Fruit fly (Drosophila melanogaster) ovary, adult (tissue): ENCODE data around the gene LanB1.
A peak's percentile ranks its signal among the peaks of the same experiment; 100 is the strongest.

ENCODE experiments used
- CG17801 ChIP-seq: fragments of 200-800 bp; optimal IDR thresholded peaks from 2 replicates; lab custom pipeline; 2019; ENCODE audit warnings: missing biosample characterization, mild to moderate bottlenecking, missing genetic modification characterization, moderate library complexity; ENCODE audit not compliant: partially characterized antibody

Gene LanB1

DNA sequence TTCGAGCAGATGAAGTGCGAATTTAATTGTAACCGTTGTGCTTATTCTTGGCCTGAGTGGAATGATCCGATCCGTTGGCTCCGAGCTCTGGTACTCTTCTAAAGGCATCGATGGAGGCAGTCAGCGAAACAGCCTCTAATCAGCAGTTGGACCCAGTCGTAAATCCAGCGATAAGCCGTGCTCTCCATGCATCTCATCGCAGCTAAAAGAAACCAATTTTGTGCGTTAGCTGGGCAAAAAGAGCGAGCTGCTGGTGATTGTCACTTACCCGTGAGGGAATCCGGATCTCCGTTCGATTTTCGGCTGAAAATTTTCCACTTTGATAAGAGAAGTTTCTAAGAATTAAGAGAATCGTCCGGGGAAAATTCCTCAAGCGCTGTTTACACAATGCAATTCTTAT is 15.4 kb upstream of the LanB1 start, which contains the start of gene LKRSDH:
TSS of gene LKRSDH (minus strand) at position 101 of the 400 bp plus-strand sequence.
- no peak for TF ChIP-seq CG17801

DNA sequence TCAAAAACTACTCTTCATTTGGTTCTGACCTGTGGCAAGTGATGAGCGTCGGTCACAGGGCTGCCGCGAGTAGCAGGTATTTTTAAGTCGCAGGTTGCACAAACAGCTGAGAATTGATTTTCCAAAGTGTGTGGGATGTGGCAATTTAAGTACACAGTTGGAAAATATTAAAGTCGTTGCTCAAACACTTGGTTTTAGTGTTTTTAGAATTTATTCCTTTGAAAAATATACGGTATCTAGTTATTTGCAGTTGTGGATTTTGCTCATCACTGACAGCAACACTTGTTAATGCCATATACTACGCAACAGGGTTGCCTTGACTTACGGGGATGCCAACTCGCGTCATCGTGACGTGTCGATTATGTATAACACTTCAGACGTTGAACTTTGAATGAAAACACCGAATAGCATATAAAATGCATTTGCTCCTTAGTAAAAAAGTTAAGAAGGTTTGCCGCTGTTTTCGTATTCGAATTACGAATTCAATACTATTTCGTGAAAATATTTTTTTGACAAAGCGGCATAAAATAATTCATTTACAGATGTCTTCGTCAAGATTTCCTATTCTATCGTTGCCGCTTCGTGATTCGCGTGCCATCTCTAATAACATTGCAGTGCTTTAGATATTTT is 11.3 kb upstream of the LanB1 start, which contains the start of the genes Herp and r2d2:
TSS of gene Herp (minus strand) at position 255 of the 630 bp plus-strand sequence.
TSS of gene r2d2 (plus strand) at position 344 of the 630 bp plus-strand sequence.
- peak; percentile 89 for TF ChIP-seq CG17801

DNA sequence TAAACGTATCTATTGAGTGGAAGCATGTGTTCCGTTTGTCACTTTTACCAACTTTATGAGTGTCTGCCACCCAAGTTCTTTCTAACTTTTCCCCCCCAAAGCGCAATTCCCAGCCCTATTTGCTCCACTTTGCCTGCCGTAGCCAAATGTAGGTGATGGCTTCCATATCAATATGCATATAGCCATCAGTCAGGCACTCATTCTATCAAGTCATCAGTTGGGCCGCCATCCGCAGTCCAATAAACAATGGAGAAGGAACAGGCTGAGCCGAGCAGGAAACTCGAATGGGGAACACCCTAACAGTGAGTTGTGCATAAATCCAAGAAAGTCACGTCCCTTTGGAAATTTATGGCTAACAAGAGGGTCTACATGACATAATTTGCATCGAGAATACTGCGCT is 3.7 kb upstream of the LanB1 start:
- no peak for TF ChIP-seq CG17801

dm6 chr2L:7808886-7809698 is 2.1 kb upstream of the LanB1 start:
- TF ChIP-seq CG17801 = no peak

DNA sequence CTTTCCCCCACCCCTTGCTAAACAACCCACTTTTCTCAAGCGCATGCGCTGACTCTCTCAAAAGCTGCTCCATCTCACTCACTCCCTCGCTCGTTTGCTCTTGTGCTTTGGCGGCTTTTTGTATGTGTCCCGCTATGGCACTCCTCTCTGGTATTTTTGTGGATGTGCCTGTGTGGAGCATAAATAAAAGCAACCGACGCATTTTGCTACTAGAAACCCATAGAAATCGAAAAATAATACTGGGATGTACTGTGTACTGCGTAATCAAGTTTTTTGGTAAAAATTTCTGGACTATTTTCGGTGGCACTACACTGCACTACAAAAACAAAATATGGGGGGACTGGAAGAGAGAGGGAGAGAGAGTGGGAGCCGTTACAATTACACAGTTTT is 1.5 kb upstream of the LanB1 start:
- no peak for TF ChIP-seq CG17801

- TF ChIP-seq CG17801 = peak; percentile 59
Observed at dm6 chr2L:7810519-7810918, 719 bp upstream of the LanB1 start, which contains the start of gene Cdc14. Gene Cdc14, minus strand, starts transcription at chr2L:7810703.

DNA sequence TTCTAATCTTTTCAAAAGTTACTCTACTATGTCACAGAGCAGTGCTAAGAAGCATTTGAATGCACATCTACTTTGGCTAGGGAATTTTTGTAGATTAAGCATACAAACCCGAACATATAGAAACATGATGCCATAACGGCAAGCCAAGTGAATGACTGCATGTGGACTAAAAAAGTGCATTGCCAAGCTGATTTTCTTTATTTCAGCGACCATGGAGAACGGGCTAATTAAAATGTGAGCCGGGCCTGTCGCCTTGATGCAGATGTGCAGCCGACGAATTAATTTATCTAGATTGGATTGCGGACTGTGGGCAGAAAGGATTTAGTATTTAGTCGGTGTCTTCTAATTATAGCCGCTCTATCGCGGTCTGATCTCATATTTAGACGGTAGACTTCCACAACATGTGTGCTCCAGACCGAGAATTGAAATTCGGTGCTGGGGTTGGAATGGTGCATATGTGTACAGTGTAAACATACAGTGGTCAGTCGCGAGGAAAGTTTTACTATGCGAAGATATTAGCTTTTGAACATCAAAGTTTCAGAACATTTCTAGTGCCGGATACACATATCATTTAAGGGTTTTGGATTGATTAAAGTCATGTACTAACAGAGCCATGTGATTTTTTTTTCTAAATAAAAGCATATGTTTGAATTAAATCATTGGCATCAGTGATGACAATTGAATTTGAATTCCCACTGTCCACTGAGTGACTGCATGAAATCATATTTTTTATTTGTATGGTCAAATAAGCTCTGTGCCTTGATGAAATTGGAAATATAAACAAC is 1.5 kb downstream of the LanB1 start:
- TF ChIP-seq CG17801 = no peak

dm6 chr2L:7813357-7813756 is 2.1 kb downstream of the LanB1 start:
- TF ChIP-seq CG17801 = no peak

DNA sequence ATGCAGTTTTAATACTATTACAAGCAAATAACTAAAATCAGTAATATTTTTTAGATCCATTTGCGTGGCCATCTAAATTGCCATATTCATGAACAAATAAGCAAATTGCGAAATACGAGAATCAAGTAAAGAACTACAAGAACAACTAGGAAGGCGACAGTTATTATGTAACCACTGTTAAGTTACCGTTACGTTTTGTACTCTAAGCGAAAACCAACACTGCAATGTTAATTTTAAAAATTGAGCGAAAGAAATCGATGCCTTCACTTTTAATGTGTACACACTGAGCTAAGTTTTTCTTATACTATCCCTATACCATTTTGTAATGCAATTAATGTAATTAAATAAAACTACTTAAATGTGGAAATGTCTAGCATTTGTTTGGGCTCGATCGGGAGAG is 9.2 kb downstream of the LanB1 start:
- no peak for TF ChIP-seq CG17801

- no peak for TF ChIP-seq CG17801
Observed at dm6 chr2L:7820851-7821250, 9.6 kb downstream of the LanB1 start, which contains the start of gene CG7115. Gene CG7115, plus strand, starts transcription at chr2L:7821151.

DNA sequence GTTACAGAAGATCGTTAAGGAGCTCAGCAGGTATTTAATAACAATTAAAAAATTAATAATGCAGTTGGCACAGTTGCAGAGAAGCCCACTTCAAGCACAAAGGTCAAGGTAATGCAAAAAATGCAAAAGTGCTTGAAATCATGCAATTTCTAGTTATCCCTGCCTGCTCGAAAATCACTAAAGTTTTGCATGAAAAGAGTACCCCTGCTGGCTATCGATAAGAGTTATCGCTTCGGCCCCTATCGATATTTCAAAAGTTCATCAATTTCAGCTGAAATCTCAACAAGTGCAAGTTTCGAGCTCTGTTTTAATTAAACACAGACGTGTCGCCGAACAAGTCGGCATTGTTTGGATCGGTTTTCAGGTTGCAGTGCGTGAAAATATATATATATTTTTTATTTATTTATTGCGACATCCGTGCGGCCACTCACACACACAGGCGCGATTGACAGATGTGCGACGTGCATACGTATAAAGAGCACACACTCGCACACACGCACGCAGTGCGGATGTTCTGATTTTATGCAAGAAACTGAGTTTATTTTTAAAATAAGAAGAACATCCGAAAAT is 10.1 kb downstream of the LanB1 start:
- peak; percentile 21 for TF ChIP-seq CG17801

DNA sequence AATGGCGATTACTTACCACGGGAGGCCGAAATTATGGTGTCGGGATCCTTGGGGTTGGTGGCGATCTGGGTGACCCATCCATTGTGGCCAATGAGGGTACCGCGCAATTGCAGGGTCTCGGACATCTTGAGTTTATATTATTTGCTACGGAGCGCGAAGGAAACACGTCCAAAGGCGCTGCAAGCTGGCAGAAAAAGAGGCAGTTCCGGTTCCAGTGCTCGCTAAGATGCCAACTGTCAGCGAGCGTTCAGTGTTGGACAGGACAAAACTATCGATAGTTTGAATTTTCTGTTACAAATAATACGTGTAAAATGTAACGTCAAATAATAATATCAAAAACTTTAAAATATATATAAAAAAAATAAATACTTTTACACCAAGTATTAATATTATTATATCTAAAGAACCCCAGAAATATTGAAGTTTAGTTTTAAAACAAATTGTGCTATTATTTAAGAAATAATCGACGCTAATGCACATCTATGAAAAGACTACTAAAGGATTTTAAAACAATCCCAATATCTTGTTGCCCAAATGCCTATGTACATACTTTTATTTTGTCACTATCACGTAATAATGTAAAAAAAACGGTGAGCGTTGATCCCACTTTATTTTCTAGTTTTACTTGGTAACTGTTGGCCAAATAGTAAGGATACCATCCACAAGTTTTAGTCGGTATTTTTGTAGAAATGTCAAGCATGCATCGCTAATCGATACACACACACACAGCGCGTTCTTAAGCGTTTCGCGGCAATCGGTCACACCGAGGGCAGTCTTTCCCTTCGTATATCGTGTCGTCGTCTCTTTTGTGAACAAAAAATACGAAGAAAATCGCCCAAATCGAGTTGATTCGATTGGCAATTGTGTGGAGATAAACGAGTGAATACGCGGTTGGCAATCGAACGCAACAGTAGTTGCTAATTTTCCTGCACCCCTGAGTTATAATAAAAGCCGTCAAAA is 16.1 kb downstream of the LanB1 start, which contains the start of the genes Rack1 and mts:
TSS of gene Rack1 (minus strand) at position 271 of the 960 bp plus-strand sequence.
TSS of gene mts (plus strand) at position 606 of the 960 bp plus-strand sequence.
- peak; percentile 81 for TF ChIP-seq CG17801

DNA sequence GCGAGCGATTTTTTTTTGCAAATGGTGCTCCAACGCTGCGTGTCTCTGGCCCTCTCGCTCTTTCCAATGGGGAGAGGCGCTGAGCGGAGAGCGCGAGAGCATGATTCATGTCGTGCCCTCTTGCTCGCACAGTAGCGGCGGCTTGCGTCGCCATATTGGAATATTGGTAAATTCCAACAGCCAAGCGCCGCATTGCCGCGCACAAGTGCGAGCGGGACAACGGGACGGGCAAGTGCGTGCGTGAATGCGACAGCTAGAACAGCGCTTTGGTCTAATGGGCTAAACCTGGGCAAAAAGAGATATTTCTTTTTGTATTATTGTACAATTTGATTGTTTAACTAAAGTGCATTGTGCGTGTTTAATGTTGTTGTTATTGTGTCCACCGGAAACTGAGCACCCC is 17.0 kb downstream of the LanB1 start:
- TF ChIP-seq CG17801 = peak; percentile 9

- TF ChIP-seq CG17801 = no peak
Observed at dm6 chr2L:7828901-7829300, 17.7 kb downstream of the LanB1 start.

DNA sequence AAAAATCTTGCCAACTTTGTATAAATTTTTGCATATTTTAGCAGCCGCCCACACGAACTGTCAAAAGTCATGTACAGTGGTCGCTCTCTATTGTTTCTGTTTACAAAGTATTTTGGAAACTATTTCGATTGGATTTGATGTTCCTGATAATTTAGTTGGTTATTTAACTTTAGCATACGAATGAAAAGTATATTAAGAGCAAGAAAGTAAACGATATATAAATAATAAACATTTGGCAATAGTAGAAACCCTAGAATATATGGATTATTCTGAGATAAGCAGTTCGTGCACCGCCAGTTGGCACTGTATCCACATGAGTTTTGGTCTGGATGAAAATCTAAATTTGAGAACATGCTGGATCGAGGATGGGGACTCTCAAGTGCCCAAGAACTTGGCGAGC is 22.0 kb downstream of the LanB1 start:
- no peak for TF ChIP-seq CG17801
